Fruit fly (Drosophila melanogaster) whole organism, wandering third instar larva: Measurements from ENCODE around the gene Ir94a.

Experiments
- Abd-B ChIP-seq: fragments of >200 bp; optimal IDR thresholded peaks from 2 replicates; lab custom pipeline; 2017; ENCODE audit warnings: missing biosample characterization, missing genetic modification characterization
- Dfd ChIP-seq: fragments of >200 bp; optimal IDR thresholded peaks from 2 replicates; lab custom pipeline; 2017; ENCODE audit warnings: missing biosample characterization, missing genetic modification characterization
- Hr78 ChIP-seq: fragments of >200 bp; optimal IDR thresholded peaks from 2 replicates; lab custom pipeline; 2017; ENCODE audit warnings: missing biosample characterization, missing genetic modification characterization
- OdsH ChIP-seq: fragments of 200-800 bp; sonication (Bioruptor generic); optimal IDR thresholded peaks from 2 replicates; lab custom pipeline; 2016; ENCODE audit warnings: missing biosample characterization, mild to moderate bottlenecking, missing genetic modification characterization
- Vsx2 ChIP-seq: fragments of 200-300, 225-300 bp; sonication (Bioruptor generic); optimal IDR thresholded peaks from 2 replicates; lab custom pipeline; 2018; ENCODE audit warnings: missing biosample characterization, missing genetic modification characterization; ENCODE audit not compliant: partially characterized antibody
- br ChIP-seq: fragments of 200-800 bp; sonication (Bioruptor generic); optimal IDR thresholded peaks from 2 replicates; lab custom pipeline; 2016; ENCODE audit warnings: missing biosample characterization, missing genetic modification characterization
- brk ChIP-seq: fragments of 200-800 bp; sonication (Bioruptor generic); optimal IDR thresholded peaks from 2 replicates; lab custom pipeline; 2016; ENCODE audit warnings: missing biosample characterization, mild to moderate bottlenecking, missing genetic modification characterization
- ey ChIP-seq: fragments of 200-800 bp; sonication (Bioruptor generic); optimal IDR thresholded peaks from 2 replicates; lab custom pipeline; 2016; ENCODE audit warnings: missing biosample characterization, missing genetic modification characterization
- pan ChIP-seq: fragments of >200 bp; optimal IDR thresholded peaks from 2 replicates; lab custom pipeline; 2017
- usp ChIP-seq: fragments of >200 bp; optimal IDR thresholded peaks from 2 replicates; lab custom pipeline; 2017; ENCODE audit warnings: missing biosample characterization, missing genetic modification characterization

DNA sequence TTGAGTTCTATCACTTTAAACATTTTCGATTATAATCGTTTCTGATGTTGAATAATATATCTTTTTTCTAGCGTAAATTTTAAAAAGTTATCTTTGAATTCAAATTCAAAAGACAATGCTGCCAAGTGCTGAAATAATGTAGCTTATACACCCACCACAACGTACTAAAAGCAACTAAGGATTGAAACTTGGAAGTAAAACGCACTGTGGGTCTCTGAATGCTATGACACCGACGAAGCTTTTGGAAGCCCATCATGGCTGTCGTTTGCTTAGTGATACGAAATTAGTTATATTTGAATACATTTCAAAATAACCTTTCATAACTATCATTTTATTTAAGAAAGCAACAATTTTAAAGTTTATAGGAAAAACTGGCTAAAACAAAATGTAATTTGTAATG lies 19.3 kb upstream of the Ir94a start:
- TF ChIP-seq usp (GFP tag; lab: Kevin White, UChicago) (no peak), br (GFP tag; lab: Kevin White, UChicago) (no peak), Hr78 (no peak), Vsx2 (no peak), Abd-B (GFP tag; lab: Kevin White, UChicago) (no peak), pan (lab: Kevin White, UChicago) (no peak), OdsH (GFP tag; lab: Kevin White, UChicago) (no peak), Dfd (GFP tag; lab: Kevin White, UChicago) (no peak), brk (GFP tag; lab: Kevin White, UChicago) (no peak), ey (GFP tag; lab: Kevin White, UChicago) (no peak)
